Worm (Caenorhabditis elegans) whole organism, midembryonic: Measurements from ENCODE around the gene K07F5.12.
A peak's percentile ranks its signal among the peaks of the same experiment; 100 is the strongest.

Experiments used
- T22C8.4 ChIP-seq: fragments of 200-800 bp; sonication (Bioruptor generic); IDR thresholded peaks from 2 replicates; pipeline ENCODE4 v1.3.6; 2022; ENCODE audit warnings: missing genetic modification characterization, missing compliant biosample characterization
- cog-1 ChIP-seq: sonication (generic microtip); optimal IDR thresholded peaks from 2 replicates; lab custom pipeline; 2016; ENCODE audit warnings: missing genetic modification characterization, missing compliant biosample characterization
- flt-1 ChIP-seq: fragments of 200-800 bp; sonication (Bioruptor generic); IDR thresholded peaks from 2 replicates; pipeline ENCODE4 v1.3.6; 2022; ENCODE audit warnings: missing genetic modification characterization, missing compliant biosample characterization
- klf-2 ChIP-seq: fragments of 200-800 bp; sonication (Bioruptor generic); conservative IDR thresholded peaks from 2 replicates; pipeline ENCODE4 v1.3.6; 2022; ENCODE audit warnings: missing genetic modification reagents, missing genetic modification characterization, missing compliant biosample characterization
- med-1 ChIP-seq: sonication (generic microtip); optimal IDR thresholded peaks from 2 replicates; lab custom pipeline; 2017; ENCODE audit warnings: missing genetic modification characterization, mild to moderate bottlenecking, missing compliant biosample characterization, antibody characterized with exemption, missing genetic modification reagents; ENCODE audit not compliant: insufficient read depth
- ref-1 ChIP-seq: fragments of 200-800 bp; sonication (Bioruptor generic); conservative IDR thresholded peaks from 2 replicates; pipeline ENCODE4 v1.3.6; 2022; ENCODE audit warnings: missing genetic modification reagents, missing genetic modification characterization, missing compliant biosample characterization
- tab-1 ChIP-seq: fragments of 200-800 bp; sonication (Bioruptor generic); IDR thresholded peaks from 2 replicates; pipeline ENCODE4 v1.3.6; 2022; ENCODE audit warnings: missing genetic modification characterization, missing compliant biosample characterization
- ztf-23 ChIP-seq: fragments of 200-800 bp; sonication (Bioruptor generic); IDR thresholded peaks from 2 replicates; pipeline ENCODE4 v1.3.6; 2022; ENCODE audit warnings: missing genetic modification reagents, missing genetic modification characterization, missing compliant biosample characterization
- ztf-29 ChIP-seq: fragments of 200-800 bp; sonication (Bioruptor generic); IDR thresholded peaks from 2 replicates; pipeline ENCODE4 v1.3.6; 2022; ENCODE audit warnings: missing genetic modification reagents, missing genetic modification characterization, missing compliant biosample characterization

K07F5.12 gene

ce11 chrIV:9855712-9856111 is at the start of gene K07F5.12:
K07F5.12 (plus strand) TSS chrIV:9856012.
- TF ChIP-seq T22C8.4 = no peak
- TF ChIP-seq cog-1 = no peak
- TF ChIP-seq tab-1 (GFP tag; lab: Robert Waterston, UW) = no peak
- TF ChIP-seq ztf-29 = no peak
- TF ChIP-seq med-1 (GFP tag; lab: Kevin White, UChicago) = no peak
- TF ChIP-seq ref-1 (GFP tag; lab: Robert Waterston, UW) = no peak
- TF ChIP-seq ztf-23 (GFP tag; lab: Robert Waterston, UW) = no peak
- TF ChIP-seq flt-1 (GFP tag; lab: Robert Waterston, UW) = no peak
- no peak for TF ChIP-seq klf-2 (GFP tag; lab: Robert Waterston, UW)

ce11 chrIV:9810633-9811032 is 45.2 kb upstream of the K07F5.12 start, which contains the start of gene dct-15:
dct-15 (minus strand) TSS chrIV:9810733.
- TF ChIP-seq tab-1 (GFP tag; lab: Robert Waterston, UW) (no peak), T22C8.4 (no peak), ztf-23 (GFP tag; lab: Robert Waterston, UW) (no peak), med-1 (GFP tag; lab: Kevin White, UChicago) (no peak), ref-1 (GFP tag; lab: Robert Waterston, UW) (no peak), klf-2 (GFP tag; lab: Robert Waterston, UW) (no peak), ztf-29 (no peak), cog-1 (no peak), flt-1 (GFP tag; lab: Robert Waterston, UW) (no peak)

ce11 chrIV:9811487-9811886 is 44.3 kb upstream of the K07F5.12 start:
- no peak for TF ChIP-seq T22C8.4
- no peak for TF ChIP-seq ztf-29
- TF ChIP-seq ztf-23 (GFP tag; lab: Robert Waterston, UW) = no peak
- TF ChIP-seq med-1 (GFP tag; lab: Kevin White, UChicago) = no peak
- no peak for TF ChIP-seq cog-1
- TF ChIP-seq flt-1 (GFP tag; lab: Robert Waterston, UW) = no peak
- no peak for TF ChIP-seq klf-2 (GFP tag; lab: Robert Waterston, UW)
- TF ChIP-seq tab-1 (GFP tag; lab: Robert Waterston, UW) = no peak
- TF ChIP-seq ref-1 (GFP tag; lab: Robert Waterston, UW) = no peak

ce11 chrIV:9815432-9815831 is 40.4 kb upstream of the K07F5.12 start, which contains the start of gene egl-20:
egl-20 (minus strand) TSS chrIV:9815532.
- TF ChIP-seq ref-1 (GFP tag; lab: Robert Waterston, UW) (no peak), ztf-29 (no peak), ztf-23 (GFP tag; lab: Robert Waterston, UW) (no peak), med-1 (GFP tag; lab: Kevin White, UChicago) (no peak), flt-1 (GFP tag; lab: Robert Waterston, UW) (no peak), T22C8.4 (no peak), klf-2 (GFP tag; lab: Robert Waterston, UW) (no peak), cog-1 (no peak), tab-1 (GFP tag; lab: Robert Waterston, UW) (no peak)

- no peak for TF ChIP-seq tab-1 (GFP tag; lab: Robert Waterston, UW)
- TF ChIP-seq ztf-23 (GFP tag; lab: Robert Waterston, UW) = no peak
- TF ChIP-seq klf-2 (GFP tag; lab: Robert Waterston, UW) = no peak
- TF ChIP-seq med-1 (GFP tag; lab: Kevin White, UChicago) = no peak
- no peak for TF ChIP-seq ref-1 (GFP tag; lab: Robert Waterston, UW)
- no peak for TF ChIP-seq ztf-29
- no peak for TF ChIP-seq flt-1 (GFP tag; lab: Robert Waterston, UW)
- TF ChIP-seq T22C8.4 = no peak
- no peak for TF ChIP-seq cog-1
Measured at ce11 chrIV:9821621-9822020, 34.2 kb upstream of the K07F5.12 start, which contains the start of gene col-123. col-123 (plus strand) TSS chrIV:9821921.

- TF ChIP-seq ref-1 (GFP tag; lab: Robert Waterston, UW) (no peak), ztf-29 (no peak), ztf-23 (GFP tag; lab: Robert Waterston, UW) (no peak), T22C8.4 (no peak), cog-1 (no peak), flt-1 (GFP tag; lab: Robert Waterston, UW) (no peak), klf-2 (GFP tag; lab: Robert Waterston, UW) (no peak)
Measured at ce11 chrIV:9822585-9822984, 33.2 kb upstream of the K07F5.12 start.

- TF ChIP-seq T22C8.4 (no peak), cog-1 (no peak), med-1 (GFP tag; lab: Kevin White, UChicago) (no peak), ztf-29 (no peak), ref-1 (GFP tag; lab: Robert Waterston, UW) (no peak), tab-1 (GFP tag; lab: Robert Waterston, UW) (no peak), klf-2 (GFP tag; lab: Robert Waterston, UW) (no peak), ztf-23 (GFP tag; lab: Robert Waterston, UW) (no peak), flt-1 (GFP tag; lab: Robert Waterston, UW) (no peak)
Measured at ce11 chrIV:9824480-9824879, 31.3 kb upstream of the K07F5.12 start, which contains the start of gene catp-6. catp-6 (minus strand) TSS chrIV:9824580.

- TF ChIP-seq tab-1 (GFP tag; lab: Robert Waterston, UW) = no peak
- TF ChIP-seq ztf-29 = peak; percentile 64; the same call in 1 of the 2 replicates
- TF ChIP-seq med-1 (GFP tag; lab: Kevin White, UChicago) = no peak
Measured at ce11 chrIV:9825196-9825744, 30.5 kb upstream of the K07F5.12 start, which contains the start of gene mtr-4. mtr-4 (plus strand) TSS chrIV:9825694.

- no peak for TF ChIP-seq cog-1
- no peak for TF ChIP-seq flt-1 (GFP tag; lab: Robert Waterston, UW)
- TF ChIP-seq klf-2 (GFP tag; lab: Robert Waterston, UW) = no peak
- TF ChIP-seq ref-1 (GFP tag; lab: Robert Waterston, UW) = no peak
- no peak for TF ChIP-seq ztf-23 (GFP tag; lab: Robert Waterston, UW)
- no peak for TF ChIP-seq med-1 (GFP tag; lab: Kevin White, UChicago)
Measured at ce11 chrIV:9832586-9832985, 23.2 kb upstream of the K07F5.12 start, which contains the start of gene kin-21. kin-21 (plus strand) TSS chrIV:9832886.
